Fruit fly (Drosophila melanogaster): ENCODE measurements around the gene mRpL3.

Gene mRpL3

DNA sequence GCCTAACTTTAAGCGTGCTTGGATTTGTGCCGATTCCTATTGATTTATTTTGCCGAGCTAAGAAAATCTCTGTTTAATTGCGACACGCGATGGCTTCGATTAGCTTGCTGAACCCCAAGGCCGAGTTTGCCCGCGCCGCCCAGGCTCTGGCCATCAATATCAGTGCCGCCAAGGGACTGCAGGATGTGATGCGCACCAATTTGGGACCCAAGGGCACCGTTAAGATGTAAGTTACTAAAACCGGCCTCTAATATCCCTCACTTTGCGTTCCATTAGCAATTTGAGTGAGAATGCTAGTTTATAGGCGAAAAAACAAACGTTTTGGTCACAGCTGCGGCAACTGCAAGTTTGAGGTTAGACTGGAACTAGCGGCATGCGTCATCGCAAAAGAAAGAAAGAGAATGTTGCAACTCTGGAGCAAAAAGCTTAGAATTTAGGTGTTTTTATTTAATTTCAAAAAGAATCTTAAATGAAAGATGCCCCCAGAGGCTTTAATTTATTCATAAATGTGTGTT is 14.3 kb upstream of the mRpL3 start:
- TF ChIP-seq cic (GFP tag; optimal IDR thresholded peaks at IDR 0.05) (no peak), CG7101 (tag; optimal IDR thresholded peaks at IDR 0.05) (no peak), kay (GFP tag; ENCODE audit: borderline replicate concordance) (peak; percentile 88), Mnt (GFP tag; optimal IDR thresholded peaks at IDR 0.05) (peak; percentile 4)

- TF ChIP-seq CG7101 (tag; optimal IDR thresholded peaks at IDR 0.05) (peak; percentile 4), cnc (optimal IDR thresholded peaks at IDR 0.05) (no peak), Clk (GFP tag; optimal IDR thresholded peaks at IDR 0.05) (no peak), CG7045 (GFP tag; optimal IDR thresholded peaks at IDR 0.05) (no peak), Hr96 (GFP tag; optimal IDR thresholded peaks at IDR 0.05) (no peak), pad (GFP tag; optimal IDR thresholded peaks at IDR 0.05) (no peak), kay (GFP tag; ENCODE audit: borderline replicate concordance) (peak; percentile 93), toe (GFP tag; optimal IDR thresholded peaks at IDR 0.05) (no peak), ovo (GFP tag; optimal IDR thresholded peaks at IDR 0.05) (peak; percentile 2), bab1 (GFP tag; optimal IDR thresholded peaks at IDR 0.05) (peak; percentile 68), Crg-1 (GFP tag; optimal IDR thresholded peaks at IDR 0.05) (no peak), cic (GFP tag; optimal IDR thresholded peaks at IDR 0.05) (no peak), CG33017 (tag; optimal IDR thresholded peaks at IDR 0.05) (no peak), CG11617 (GFP tag; optimal IDR thresholded peaks at IDR 0.05) (no peak), CG14711 (tag; optimal IDR thresholded peaks at IDR 0.05) (no peak), Mnt (GFP tag; optimal IDR thresholded peaks at IDR 0.05) (peak; percentile 85), CG12768 (GFP tag; optimal IDR thresholded peaks at IDR 0.05) (no peak), CG1620 (GFP tag; optimal IDR thresholded peaks at IDR 0.05) (peak; percentile 37), CG5204 (GFP tag; optimal IDR thresholded peaks at IDR 0.05) (no peak), tj (GFP tag; optimal IDR thresholded peaks at IDR 0.05) (no peak)
Measured at dm6 chrX:15748945-15749344, 12.1 kb upstream of the mRpL3 start, which contains the start of gene Mvd. Gene Mvd, plus strand, starts transcription at chrX:15749166.

- TF ChIP-seq CG7045 (GFP tag; optimal IDR thresholded peaks at IDR 0.05) (no peak), Clk (GFP tag; optimal IDR thresholded peaks at IDR 0.05) (no peak), CG12768 (GFP tag; optimal IDR thresholded peaks at IDR 0.05) (no peak), cnc (optimal IDR thresholded peaks at IDR 0.05) (no peak), CG33017 (tag; optimal IDR thresholded peaks at IDR 0.05) (no peak), bab1 (GFP tag; optimal IDR thresholded peaks at IDR 0.05) (no peak), CG1620 (GFP tag; optimal IDR thresholded peaks at IDR 0.05) (no peak), cic (GFP tag; optimal IDR thresholded peaks at IDR 0.05) (no peak), CG5204 (GFP tag; optimal IDR thresholded peaks at IDR 0.05) (no peak), pad (GFP tag; optimal IDR thresholded peaks at IDR 0.05) (no peak), CG11617 (GFP tag; optimal IDR thresholded peaks at IDR 0.05) (no peak), toe (GFP tag; optimal IDR thresholded peaks at IDR 0.05) (no peak), CG14711 (tag; optimal IDR thresholded peaks at IDR 0.05) (no peak), Mnt (GFP tag; optimal IDR thresholded peaks at IDR 0.05) (no peak), CG7101 (tag; optimal IDR thresholded peaks at IDR 0.05) (no peak), tj (GFP tag; optimal IDR thresholded peaks at IDR 0.05) (no peak), Crg-1 (GFP tag; optimal IDR thresholded peaks at IDR 0.05) (no peak), ovo (GFP tag; optimal IDR thresholded peaks at IDR 0.05) (no peak)
Measured at dm6 chrX:15756018-15756417, 5.0 kb upstream of the mRpL3 start, which contains the start of gene CG8260. Gene CG8260, plus strand, starts transcription at chrX:15756318.

DNA sequence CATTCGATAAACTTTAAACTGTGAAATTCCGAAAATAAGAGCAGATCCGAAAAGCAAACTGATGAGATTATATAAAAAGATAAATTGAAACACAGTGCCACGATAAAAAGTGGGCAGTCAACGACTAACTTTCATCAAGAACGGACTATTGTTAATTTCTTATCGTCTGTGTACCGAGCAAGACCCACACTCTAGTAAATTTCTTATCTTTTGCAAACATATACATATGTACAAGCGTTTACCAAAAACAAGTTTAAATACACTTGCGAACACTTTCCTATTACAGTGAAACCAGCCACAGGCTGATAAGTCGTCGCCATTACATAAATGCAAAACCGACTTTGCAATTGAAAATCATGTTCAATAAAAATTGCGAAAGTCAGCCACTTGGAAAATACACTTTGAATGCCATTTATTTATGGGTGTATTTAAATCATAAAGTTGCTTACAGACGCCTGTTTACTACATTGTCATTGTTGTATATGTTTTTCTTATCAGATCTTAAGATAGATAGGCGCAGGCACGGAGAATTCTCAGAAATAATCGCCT is 2.3 kb upstream of the mRpL3 start:
- TF ChIP-seq Crg-1 (GFP tag; optimal IDR thresholded peaks at IDR 0.05) (peak; percentile 5), CG7101 (tag; optimal IDR thresholded peaks at IDR 0.05) (peak; percentile 32), CG1620 (GFP tag; optimal IDR thresholded peaks at IDR 0.05) (no peak), cic (GFP tag; optimal IDR thresholded peaks at IDR 0.05) (peak; percentile 26), CG11617 (GFP tag; optimal IDR thresholded peaks at IDR 0.05) (no peak), kay (GFP tag; ENCODE audit: borderline replicate concordance) (peak; percentile 47), Mnt (GFP tag; optimal IDR thresholded peaks at IDR 0.05) (peak; percentile 22)

dm6 chrX:15759752-15760446 is 1.1 kb upstream of the mRpL3 start:
- TF ChIP-seq tj (GFP tag; optimal IDR thresholded peaks at IDR 0.05) = peak; percentile 27
- TF ChIP-seq pad (GFP tag; optimal IDR thresholded peaks at IDR 0.05) = no peak

DNA sequence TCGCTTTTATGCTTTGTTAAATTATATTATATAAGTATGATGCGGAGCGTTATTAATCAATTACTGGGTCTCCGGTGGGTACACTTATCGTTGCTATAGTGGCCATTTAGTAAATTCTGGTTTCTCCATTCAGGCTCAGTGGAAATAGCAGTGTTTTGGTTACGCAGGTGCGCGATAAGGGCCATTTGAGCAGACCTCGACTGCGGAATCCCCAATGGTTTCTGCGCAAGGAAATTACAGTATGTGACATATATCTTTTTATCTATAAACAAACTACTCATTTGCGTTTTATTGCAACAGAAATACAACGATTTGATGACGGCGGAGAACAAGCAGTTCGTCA is 221 bp downstream of the mRpL3 start:
- TF ChIP-seq Mnt (GFP tag; optimal IDR thresholded peaks at IDR 0.05) = peak; percentile 23
- no peak for TF ChIP-seq tj (GFP tag; optimal IDR thresholded peaks at IDR 0.05)
- peak; percentile 45 for TF ChIP-seq kay (GFP tag; ENCODE audit: borderline replicate concordance)

DNA sequence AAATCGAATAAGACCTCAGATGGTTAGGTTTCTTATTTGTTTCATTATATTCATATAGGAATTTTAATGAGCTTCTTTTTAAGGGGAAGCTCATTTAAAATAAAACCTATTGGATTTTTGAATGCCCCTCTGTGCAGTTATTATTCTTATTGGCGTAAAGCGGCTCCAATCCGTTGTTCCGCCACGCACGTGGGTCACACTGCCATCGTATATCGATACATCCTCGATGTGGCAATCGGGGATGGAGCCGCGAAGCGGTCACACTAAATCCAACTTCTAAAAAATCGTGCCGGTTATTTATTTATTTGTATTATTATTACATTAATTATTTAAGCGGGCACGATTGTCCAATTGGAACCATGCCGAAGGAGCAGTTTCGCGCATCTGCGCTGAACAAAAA is 1.7 kb downstream of the mRpL3 start, which contains the start of gene Polr3A:
Polr3A (plus strand) TSS at position 234 of the 400 bp plus-strand sequence.
- TF ChIP-seq Crg-1 (GFP tag; optimal IDR thresholded peaks at IDR 0.05) (no peak), Mnt (GFP tag; optimal IDR thresholded peaks at IDR 0.05) (peak; percentile 92), CG7101 (tag; optimal IDR thresholded peaks at IDR 0.05) (no peak), pad (GFP tag; optimal IDR thresholded peaks at IDR 0.05) (no peak), toe (GFP tag; optimal IDR thresholded peaks at IDR 0.05) (no peak), bab1 (GFP tag; optimal IDR thresholded peaks at IDR 0.05) (peak; percentile 48), CG7045 (GFP tag; optimal IDR thresholded peaks at IDR 0.05) (no peak), kay (GFP tag; ENCODE audit: borderline replicate concordance) (no peak)

All from whole organism, adult.